Worm (Caenorhabditis elegans): ENCODE measurements around the gene pck-1.
A peak's percentile ranks its signal among the peaks of the same experiment; 100 is the strongest.

DNA sequence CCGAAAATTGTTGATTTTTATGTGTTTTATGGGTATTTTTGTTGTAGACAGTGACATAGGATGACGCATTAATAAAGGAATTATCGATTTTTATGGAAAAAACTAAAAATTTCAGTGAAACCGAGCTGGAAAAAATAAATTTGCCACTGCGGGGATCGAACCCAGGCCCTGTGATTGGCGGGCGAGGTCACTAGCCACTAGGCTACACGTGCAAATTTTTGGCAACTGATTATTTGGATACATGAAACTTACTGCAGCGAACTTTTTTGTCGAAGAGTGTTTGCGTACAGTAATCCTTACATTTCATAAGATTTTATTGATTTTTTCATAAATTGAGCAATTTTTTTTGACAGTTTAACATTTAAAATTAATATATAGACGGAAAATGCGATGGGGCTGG is 23.1 kb upstream of the pck-1 start:
- no peak for TF ChIP-seq Y95B8A.8 (GFP tag; IDR thresholded peaks at IDR 0.05)
- TF ChIP-seq T07F8.4 (tag; optimal IDR thresholded peaks at IDR 0.05): peak; percentile 19
- peak; percentile 78 for TF ChIP-seq attf-3 (GFP tag; conservative IDR thresholded peaks at IDR 0.05)
- TF ChIP-seq tbx-9 (tag; optimal IDR thresholded peaks at IDR 0.05; ENCODE audit: borderline replicate concordance): no peak
- TF ChIP-seq nhr-80 (tag; optimal IDR thresholded peaks at IDR 0.05): no peak
- TF ChIP-seq snpc-4 (GFP tag; optimal IDR thresholded peaks at IDR 0.05): peak; percentile 49
- peak in 3 of 4 experiments; percentile 49 to 67 (median 61) for TF ChIP-seq snpc-4 (tag; optimal IDR thresholded peaks at IDR 0.05)
